Fruit fly (Drosophila melanogaster): ENCODE measurements around the gene Or67c.

The Or67c gene

DNA sequence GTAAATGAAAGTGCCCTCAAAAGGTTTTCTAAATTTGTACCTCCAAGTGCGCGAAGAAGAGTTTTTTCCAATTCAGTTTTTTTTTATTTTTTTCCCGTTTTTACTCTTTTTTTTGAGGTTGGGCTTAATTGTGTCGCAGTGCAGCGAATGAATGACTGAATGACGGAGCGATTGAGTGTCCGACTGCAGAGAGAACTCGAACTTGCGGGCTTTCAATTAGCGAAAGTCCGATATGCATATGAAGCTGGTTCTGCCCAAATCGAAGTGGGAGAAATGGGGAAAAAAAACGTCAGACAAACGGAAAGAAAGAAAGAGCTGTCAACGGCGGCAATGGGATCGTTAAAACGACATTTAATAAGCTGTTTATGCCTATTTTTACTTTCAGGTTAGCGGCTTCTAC is 38.7 kb downstream of the Or67c start:
- TF ChIP-seq CG12236 (GFP tag; optimal IDR thresholded peaks at IDR 0.05) (no peak), CG8281 (tag; optimal IDR thresholded peaks at IDR 0.05) (peak; percentile 80), kni (GFP tag; optimal IDR thresholded peaks at IDR 0.05) (peak; percentile 52), dmrt99B (tag; optimal IDR thresholded peaks at IDR 0.05) (no peak), Blimp-1 (GFP tag; optimal IDR thresholded peaks at IDR 0.05) (peak; percentile 63), chn (GFP tag; optimal IDR thresholded peaks at IDR 0.05) (no peak), CG4820 (GFP tag; optimal IDR thresholded peaks at IDR 0.05) (no peak), cas (GFP tag; IDR thresholded peaks at IDR 0.05) (no peak), NfI (GFP tag; optimal IDR thresholded peaks at IDR 0.05) (no peak), NC2β (GFP tag; optimal IDR thresholded peaks at IDR 0.05) (no peak), toy (GFP tag; IDR thresholded peaks at IDR 0.05) (no peak), dati (GFP tag; IDR thresholded peaks at IDR 0.05) (no peak), CG31365 (tag; optimal IDR thresholded peaks at IDR 0.05) (no peak), Ets65A (GFP tag) (peak; percentile 7), CG8089 (GFP tag; optimal IDR thresholded peaks at IDR 0.05) (no peak), Bteb2 (GFP tag; optimal IDR thresholded peaks at IDR 0.05) (no peak)

DNA sequence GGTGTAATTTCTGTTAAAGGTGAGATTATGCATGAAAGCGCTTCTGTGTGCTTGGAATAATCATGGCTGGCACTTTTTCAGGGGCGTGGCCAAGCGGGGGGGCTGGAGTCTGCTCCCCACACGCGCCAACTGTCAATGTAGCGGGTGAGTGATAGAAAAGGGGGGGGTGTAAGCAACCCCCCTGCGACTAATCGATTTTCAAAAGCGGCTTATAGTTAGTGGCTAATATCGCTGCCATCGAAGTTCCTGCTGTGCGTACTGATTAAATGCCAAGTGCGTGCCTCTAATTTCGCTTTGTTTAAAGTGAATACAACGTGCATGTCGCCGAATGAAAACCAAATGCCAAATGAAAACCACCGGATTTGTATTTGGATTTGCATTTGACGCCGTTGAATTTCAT is 39.8 kb downstream of the Or67c start:
- TF ChIP-seq hkb (optimal IDR thresholded peaks at IDR 0.05) (no peak), hkb (GFP tag; IDR thresholded peaks at IDR 0.05) (no peak), sd (tag; optimal IDR thresholded peaks at IDR 0.05) (peak; percentile 9), kni (GFP tag; optimal IDR thresholded peaks at IDR 0.05) (peak; percentile 85), cato (GFP tag; optimal IDR thresholded peaks at IDR 0.05; ENCODE audit: borderline replicate concordance) (no peak), Ets65A (GFP tag) (peak; percentile 9), so (GFP tag; IDR thresholded peaks at IDR 0.05) (no peak), CG12299 (tag; optimal IDR thresholded peaks at IDR 0.05) (no peak), Ets97D (GFP tag; optimal IDR thresholded peaks at IDR 0.05) (no peak), CG12104 (GFP tag; optimal IDR thresholded peaks at IDR 0.05) (no peak), vvl (GFP tag; IDR thresholded peaks at IDR 0.05) (peak; percentile 60; the same call in 1 of the 2 replicates), onecut (GFP tag; IDR thresholded peaks at IDR 0.05) (peak; percentile 38; the same call in 1 of the 2 replicates), ttk (GFP tag; IDR thresholded peaks at IDR 0.05) (no peak), CG9876 (GFP tag; optimal IDR thresholded peaks at IDR 0.05) (no peak), CG4707 (GFP tag; optimal IDR thresholded peaks at IDR 0.05) (no peak), knrl (GFP tag; IDR thresholded peaks at IDR 0.05; ENCODE audit: partially characterized antibody) (no peak), YL-1 (GFP tag; optimal IDR thresholded peaks at IDR 0.05) (no peak), pan (optimal IDR thresholded peaks at IDR 0.05) (no peak), pan (GFP tag; optimal IDR thresholded peaks at IDR 0.05 in 1 of 2, IDR thresholded peaks at IDR 0.05 in 1 of 2) (no peak), Sry-β (GFP tag; optimal IDR thresholded peaks at IDR 0.05) (no peak)

DNA sequence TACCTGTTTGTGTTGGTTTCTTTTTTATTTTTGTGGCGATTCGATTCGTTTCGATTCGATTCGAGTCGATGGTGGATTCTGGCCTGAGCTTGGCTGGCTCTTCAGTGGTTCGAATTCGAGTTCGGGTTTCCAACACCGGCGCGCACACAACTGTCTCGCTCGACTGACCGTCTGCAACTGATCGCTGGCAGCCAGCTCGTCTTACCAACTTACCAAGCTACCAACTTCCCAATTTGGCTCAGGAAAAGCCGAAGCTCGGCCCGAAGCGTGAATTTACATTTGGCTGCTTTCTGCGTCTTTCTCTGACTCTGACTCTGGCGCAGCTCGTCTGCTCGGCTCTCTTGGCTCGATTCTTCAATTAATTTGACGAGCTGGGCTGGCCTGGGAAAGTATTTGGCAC is 42.9 kb downstream of the Or67c start, which contains the start of gene ect:
Gene ect, minus strand, starts transcription at position 183 of the 400 bp plus-strand sequence.
- no peak for TF ChIP-seq zf30C (GFP tag; optimal IDR thresholded peaks at IDR 0.05)
- TF ChIP-seq sima (GFP tag; optimal IDR thresholded peaks at IDR 0.05): no peak
- no peak for TF ChIP-seq CG10462 (GFP tag; optimal IDR thresholded peaks at IDR 0.05)
- TF ChIP-seq ato (GFP tag; IDR thresholded peaks at IDR 0.05; ENCODE audit: partially characterized antibody): no peak
- no peak for TF ChIP-seq pros (GFP tag; optimal IDR thresholded peaks at IDR 0.05)
- TF ChIP-seq lbe (GFP tag; optimal IDR thresholded peaks at IDR 0.05): no peak
- TF ChIP-seq shn (GFP tag; optimal IDR thresholded peaks at IDR 0.05): no peak
- no peak for TF ChIP-seq Ada2b (GFP tag; IDR thresholded peaks at IDR 0.05)
- TF ChIP-seq tup (GFP tag; optimal IDR thresholded peaks at IDR 0.05): no peak
- no peak for TF ChIP-seq CG34224 (GFP tag; IDR thresholded peaks at IDR 0.05; ENCODE audit: partially characterized antibody)
- peak; percentile 58 for TF ChIP-seq Med (GFP tag)
- no peak for TF ChIP-seq Usf (GFP tag; optimal IDR thresholded peaks at IDR 0.05)
- TF ChIP-seq CG11085 (GFP tag; IDR thresholded peaks at IDR 0.05): no peak
- 0 out of 2 replicates have a peak, but pooled peaks have one; percentile 22 for TF ChIP-seq slbo (GFP tag; IDR thresholded peaks at IDR 0.05)
- 0 out of 3 replicates have a peak, but pooled peaks have one; percentile 13 for TF ChIP-seq Opbp (GFP tag; IDR thresholded peaks at IDR 0.05; ENCODE audit: partially characterized antibody)
- TF ChIP-seq CG12769 (tag; optimal IDR thresholded peaks at IDR 0.05): peak; percentile 88
- TF ChIP-seq Gsc (GFP tag; IDR thresholded peaks at IDR 0.05): no peak
- no peak for TF ChIP-seq sisA (GFP tag; IDR thresholded peaks at IDR 0.05)
